Worm (Caenorhabditis elegans) whole organism, late embryonic: Measurements from ENCODE around the gene appg-2.

Source experiments
- C08G9.2 ChIP-seq: sonication (generic microtip); optimal IDR thresholded peaks from 2 replicates; lab custom pipeline; 2016; ENCODE audit warnings: mild to moderate bottlenecking, missing genetic modification characterization, moderate library complexity, missing compliant biosample characterization
- K09A11.1 ChIP-seq: sonication (generic microtip); optimal IDR thresholded peaks from 2 replicates; lab custom pipeline; 2017; ENCODE audit warnings: antibody characterized with exemption, mild to moderate bottlenecking, missing genetic modification characterization, missing compliant biosample characterization; ENCODE audit not compliant: insufficient read depth
- T23F11.4 ChIP-seq: fragments of 200-800 bp; sonication (Bioruptor generic); optimal IDR thresholded peaks from 2 replicates; lab custom pipeline; 2018; ENCODE audit warnings: mild to moderate bottlenecking, missing genetic modification characterization, missing compliant biosample characterization
- Y22D7AL.16 ChIP-seq: sonication (generic microtip); optimal IDR thresholded peaks from 2 replicates; lab custom pipeline; 2016; ENCODE audit warnings: missing genetic modification characterization, missing compliant biosample characterization
- ahr-1 ChIP-seq: sonication (generic microtip); optimal IDR thresholded peaks from 2 replicates; lab custom pipeline; 2016; ENCODE audit warnings: missing genetic modification characterization, missing compliant biosample characterization
- ama-1 ChIP-seq: fragments of 150-350 bp; optimal IDR thresholded peaks from 2 replicates; lab custom pipeline; 2014
- ceh-18 ChIP-seq: sonication (generic microtip); optimal IDR thresholded peaks from 2 replicates; lab custom pipeline; 2016; ENCODE audit warnings: missing genetic modification characterization, missing compliant biosample characterization
- ceh-22 ChIP-seq: sonication (generic microtip); optimal IDR thresholded peaks from 2 replicates; lab custom pipeline; 2017; ENCODE audit warnings: missing biosample characterization, missing genetic modification characterization
- ceh-31 ChIP-seq: sonication (generic microtip); optimal IDR thresholded peaks from 2 replicates; lab custom pipeline; 2016; ENCODE audit warnings: missing genetic modification characterization, missing compliant biosample characterization
- ceh-34 ChIP-seq: sonication (generic microtip); optimal IDR thresholded peaks from 2 replicates; lab custom pipeline; 2016; ENCODE audit warnings: mild to moderate bottlenecking, missing genetic modification characterization, missing compliant biosample characterization
- ceh-45 ChIP-seq: fragments of 200-800 bp; sonication (Bioruptor generic); IDR thresholded peaks from 2 replicates; pipeline ENCODE4 v1.3.6; 2022; ENCODE audit warnings: missing genetic modification reagents, missing genetic modification characterization, missing compliant biosample characterization
- ceh-6 ChIP-seq: fragments of 200-800 bp; sonication (Bioruptor generic); optimal IDR thresholded peaks from 2 replicates; lab custom pipeline; 2018; ENCODE audit warnings: mild to moderate bottlenecking, missing genetic modification characterization, missing compliant biosample characterization
- ceh-9 ChIP-seq: sonication (generic microtip); optimal IDR thresholded peaks from 2 replicates; lab custom pipeline; 2016; ENCODE audit warnings: mild to moderate bottlenecking, missing genetic modification characterization, inconsistent platforms, missing compliant biosample characterization
- dve-1 ChIP-seq: sonication (generic microtip); optimal IDR thresholded peaks from 2 replicates; lab custom pipeline; 2017; ENCODE audit warnings: antibody characterized with exemption, mild to moderate bottlenecking, missing genetic modification characterization, missing compliant biosample characterization
- elt-4 ChIP-seq: sonication (generic microtip); optimal IDR thresholded peaks from 2 replicates; lab custom pipeline; 2016; ENCODE audit warnings: missing genetic modification characterization, missing compliant biosample characterization
- ets-4 ChIP-seq: sonication (generic microtip); optimal IDR thresholded peaks from 2 replicates; lab custom pipeline; 2016; ENCODE audit warnings: missing genetic modification characterization, missing compliant biosample characterization
- eyg-1 ChIP-seq: sonication (generic microtip); optimal IDR thresholded peaks from 2 replicates; lab custom pipeline; 2016; ENCODE audit warnings: missing genotype, missing genetic modification characterization, missing compliant biosample characterization
- fkh-6 ChIP-seq: sonication (generic microtip); optimal IDR thresholded peaks from 2 replicates; lab custom pipeline; 2016; ENCODE audit warnings: missing genetic modification characterization, missing compliant biosample characterization
- hlh-13 ChIP-seq: fragments of 200-800 bp; sonication (Bioruptor generic); optimal IDR thresholded peaks from 2 replicates; lab custom pipeline; 2018; ENCODE audit warnings: mild to moderate bottlenecking, missing genetic modification characterization, missing compliant biosample characterization
- hlh-15 ChIP-seq: sonication (generic microtip); optimal IDR thresholded peaks from 2 replicates; lab custom pipeline; 2016; ENCODE audit warnings: missing genetic modification characterization, missing compliant biosample characterization
- hlh-30 ChIP-seq: sonication (generic microtip); optimal IDR thresholded peaks from 2 replicates; lab custom pipeline; 2017; ENCODE audit warnings: antibody characterized with exemption, missing genetic modification characterization, missing compliant biosample characterization; ENCODE audit not compliant: insufficient read depth
- hlh-8 ChIP-seq: sonication (generic microtip); optimal IDR thresholded peaks from 2 replicates; lab custom pipeline; 2016; ENCODE audit warnings: missing genotype, missing genetic modification characterization, missing compliant biosample characterization
- lim-6 ChIP-seq: sonication (generic microtip); optimal IDR thresholded peaks from 2 replicates; lab custom pipeline; 2016; ENCODE audit warnings: missing genetic modification characterization, missing compliant biosample characterization
- lin-11 ChIP-seq: fragments of 200-800 bp; sonication (Bioruptor generic); optimal IDR thresholded peaks from 2 replicates; lab custom pipeline; 2018; ENCODE audit warnings: mild to moderate bottlenecking, missing genetic modification characterization, missing compliant biosample characterization
- madf-2 ChIP-seq: sonication (generic microtip); optimal IDR thresholded peaks from 2 replicates; lab custom pipeline; 2017; ENCODE audit warnings: missing genetic modification characterization, missing compliant biosample characterization
- mec-3 ChIP-seq: sonication (generic microtip); optimal IDR thresholded peaks from 2 replicates; lab custom pipeline; 2016; ENCODE audit warnings: borderline replicate concordance, missing genetic modification characterization, missing compliant biosample characterization
- nhr-11 ChIP-seq: fragments of 150-350 bp; optimal IDR thresholded peaks from 2 replicates; lab custom pipeline; 2014; ENCODE audit warnings: missing biosample characterization, missing genetic modification characterization
- odd-2 ChIP-seq: sonication (generic microtip); optimal IDR thresholded peaks from 2 replicates; lab custom pipeline; 2017; ENCODE audit warnings: antibody characterized with exemption, mild to moderate bottlenecking, missing genetic modification characterization, missing compliant biosample characterization
- pat-9 ChIP-seq: fragments of 200-800 bp; sonication (Bioruptor generic); optimal IDR thresholded peaks from 2 replicates; lab custom pipeline; 2018; ENCODE audit warnings: mild to moderate bottlenecking, missing genetic modification characterization, moderate library complexity, missing compliant biosample characterization
- pax-1 ChIP-seq: fragments of 150-350 bp; optimal IDR thresholded peaks from 2 replicates; lab custom pipeline; 2014; ENCODE audit warnings: missing biosample characterization, missing genetic modification characterization
- pha-2 ChIP-seq: sonication (generic microtip); optimal IDR thresholded peaks from 2 replicates; lab custom pipeline; 2017; ENCODE audit warnings: mild to moderate bottlenecking, missing genetic modification characterization, missing compliant biosample characterization
- pha-4 ChIP-seq: fragments of 150-350 bp; optimal IDR thresholded peaks from 2 replicates; lab custom pipeline; 2018; ENCODE audit warnings: missing biosample characterization, missing genetic modification reagents, missing genetic modification characterization
- pqm-1 ChIP-seq: sonication (generic microtip); optimal IDR thresholded peaks from 2 replicates; lab custom pipeline; 2016; ENCODE audit warnings: missing genetic modification characterization, missing compliant biosample characterization
- pros-1 ChIP-seq: fragments of 150-350 bp; optimal IDR thresholded peaks from 2 replicates; lab custom pipeline; 2014; ENCODE audit warnings: missing biosample characterization, missing genetic modification reagents, missing genetic modification characterization
- rnt-1 ChIP-seq: sonication (generic microtip); optimal IDR thresholded peaks from 2 replicates; lab custom pipeline; 2016; ENCODE audit warnings: missing genetic modification characterization, missing compliant biosample characterization
- sdc-2 ChIP-seq: sonication (generic microtip); optimal IDR thresholded peaks from 2 replicates; lab custom pipeline; 2016; ENCODE audit warnings: missing genotype, missing genetic modification characterization, missing compliant biosample characterization
- sox-2 ChIP-seq: fragments of 200-800 bp; sonication (Bioruptor generic); IDR thresholded peaks from 2 replicates; pipeline ENCODE4 v1.3.6; 2022; ENCODE audit warnings: missing genetic modification reagents, missing genetic modification characterization, missing compliant biosample characterization
- unc-42 ChIP-seq: sonication (generic microtip); optimal IDR thresholded peaks from 2 replicates; lab custom pipeline; 2016; ENCODE audit warnings: missing genotype, missing genetic modification characterization, missing compliant biosample characterization
- zip-5 ChIP-seq: sonication (generic microtip); optimal IDR thresholded peaks from 2 replicates; lab custom pipeline; 2016; ENCODE audit warnings: missing genetic modification characterization, missing compliant biosample characterization

Gene appg-2

DNA sequence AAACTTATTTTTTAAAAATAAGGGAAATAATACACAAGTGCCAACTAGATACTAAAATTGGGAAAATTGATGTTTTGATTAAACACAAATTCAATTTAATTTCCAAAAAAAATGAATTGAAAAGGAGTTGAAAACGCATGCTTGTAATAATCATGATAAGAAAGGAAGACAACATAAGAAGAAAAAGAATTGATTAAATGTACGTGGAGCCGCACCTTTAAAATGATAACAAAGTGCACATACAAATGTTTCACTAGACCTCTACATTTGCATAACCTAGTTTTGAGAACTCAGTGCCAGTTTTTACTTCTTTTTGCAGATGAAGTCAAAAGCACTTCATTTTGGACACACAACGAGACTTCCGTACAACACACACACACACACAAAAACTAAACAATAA, 39.2 kb upstream of the appg-2 start:
- TF ChIP-seq lim-6 (tag; lab: Kevin White, UChicago), result no peak
- TF ChIP-seq odd-2 (tag; lab: Kevin White, UChicago), result no peak
- no peak for TF ChIP-seq ets-4 (tag; lab: Kevin White, UChicago)
- no peak for TF ChIP-seq pha-4 (tag; lab: Kevin White, UChicago)
- TF ChIP-seq hlh-30, result no peak
- no peak for TF ChIP-seq hlh-8 (tag; lab: Kevin White, UChicago)
- no peak for TF ChIP-seq pat-9 (tag; lab: Kevin White, UChicago)
- TF ChIP-seq ceh-18, result no peak
- TF ChIP-seq ama-1 (lab: Kevin White, UChicago), result no peak
- TF ChIP-seq ahr-1 (tag; lab: Kevin White, UChicago), result no peak
- no peak for TF ChIP-seq ceh-31 (tag; lab: Kevin White, UChicago)
- TF ChIP-seq pros-1 (tag; lab: Kevin White, UChicago), result no peak
- TF ChIP-seq unc-42 (tag; lab: Kevin White, UChicago), result no peak
- TF ChIP-seq mec-3, result no peak
- no peak for TF ChIP-seq Y22D7AL.16
- no peak for TF ChIP-seq sdc-2 (tag; lab: Kevin White, UChicago)
- TF ChIP-seq pha-2, result no peak
- TF ChIP-seq dve-1 (tag; lab: Kevin White, UChicago), result no peak
- TF ChIP-seq ceh-22 (tag; lab: Kevin White, UChicago), result no peak
- TF ChIP-seq, all 69 proteins: peak for 0

ce11 chrII:8763367-8763766, 37.6 kb upstream of the appg-2 start:
- no peak for TF ChIP-seq pat-9 (tag; lab: Kevin White, UChicago)
- no peak for TF ChIP-seq fkh-6 (tag; lab: Kevin White, UChicago)
- no peak for TF ChIP-seq ceh-18

DNA sequence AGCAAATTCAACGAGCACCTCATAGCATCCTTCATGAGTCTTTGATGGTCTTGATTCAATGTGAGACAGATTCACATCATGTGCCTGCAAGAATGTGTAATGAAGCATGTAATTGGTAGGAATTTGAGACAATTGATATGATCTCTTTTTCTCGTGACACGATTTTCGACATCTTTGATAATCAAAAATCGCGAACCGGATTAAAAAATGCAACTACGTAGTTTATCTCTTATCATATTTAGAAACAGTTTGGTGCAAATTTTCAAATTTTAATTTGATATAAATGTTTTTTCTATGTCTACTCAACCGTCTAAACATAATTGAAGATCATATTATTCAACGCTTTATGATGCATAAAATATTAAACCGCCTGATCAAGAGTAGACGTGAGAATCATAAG, 36.6 kb upstream of the appg-2 start:
- TF ChIP-seq odd-2 (tag; lab: Kevin White, UChicago) (no peak), K09A11.1 (tag; lab: Kevin White, UChicago) (no peak), zip-5 (tag; lab: Kevin White, UChicago) (no peak), ceh-6 (no peak), nhr-11 (tag; lab: Kevin White, UChicago) (no peak), elt-4 (tag; lab: Kevin White, UChicago) (no peak), pqm-1 (tag; lab: Kevin White, UChicago) (no peak), rnt-1 (tag; lab: Kevin White, UChicago) (no peak), ceh-34 (no peak), lin-11 (tag; lab: Kevin White, UChicago) (no peak), ceh-9 (tag; lab: Kevin White, UChicago) (no peak), ceh-22 (tag; lab: Kevin White, UChicago) (no peak), C08G9.2 (tag; lab: Kevin White, UChicago) (no peak), ets-4 (tag; lab: Kevin White, UChicago) (no peak), fkh-6 (tag; lab: Kevin White, UChicago) (no peak), pax-1 (tag; lab: Kevin White, UChicago) (no peak)

DNA sequence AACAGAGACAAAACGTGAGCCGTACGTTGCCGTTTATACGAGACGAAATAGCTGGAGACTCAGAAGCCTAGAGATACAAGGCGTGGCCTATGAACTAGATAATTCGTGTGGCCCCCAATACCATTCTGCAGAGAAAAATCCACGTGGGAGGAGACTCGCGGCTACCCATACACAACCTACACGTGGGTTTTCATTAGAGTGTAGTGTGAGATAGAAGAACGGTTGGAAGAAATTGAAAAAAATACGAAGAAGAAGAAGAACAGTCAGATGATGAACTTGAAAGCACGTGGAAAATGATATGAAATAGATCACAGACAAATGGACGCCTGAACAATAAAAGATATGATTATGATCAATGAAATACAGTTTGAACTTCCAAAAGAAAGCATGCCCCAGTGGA, 35.8 kb upstream of the appg-2 start:
- TF ChIP-seq madf-2, result no peak
- no peak for TF ChIP-seq ceh-45 (GFP tag; lab: Robert Waterston, UW)
- no peak for TF ChIP-seq pat-9 (tag; lab: Kevin White, UChicago)
- TF ChIP-seq T23F11.4 (GFP tag; lab: Kevin White, UChicago), result no peak
- no peak for TF ChIP-seq ceh-34
- TF ChIP-seq mec-3, result no peak
- TF ChIP-seq sox-2 (GFP tag; lab: Robert Waterston, UW), result no peak
- TF ChIP-seq eyg-1 (tag; lab: Kevin White, UChicago), result no peak
- TF ChIP-seq K09A11.1 (tag; lab: Kevin White, UChicago), result no peak
- no peak for TF ChIP-seq hlh-13
- no peak for TF ChIP-seq ceh-22 (tag; lab: Kevin White, UChicago)
- no peak for TF ChIP-seq hlh-15 (tag; lab: Kevin White, UChicago)
